Fruit fly (Drosophila melanogaster) whole organism, wandering third instar larva: Measurements from ENCODE around the gene CG46313.

Experiments
- br ChIP-seq: fragments of 200-800 bp; sonication (Bioruptor generic); optimal IDR thresholded peaks from 2 replicates; lab custom pipeline; 2016; ENCODE audit warnings: missing biosample characterization, missing genetic modification characterization
- ey ChIP-seq: fragments of 200-800 bp; sonication (Bioruptor generic); optimal IDR thresholded peaks from 2 replicates; lab custom pipeline; 2016; ENCODE audit warnings: missing biosample characterization, missing genetic modification characterization
- h ChIP-seq: fragments of 200-800 bp; sonication (Bioruptor generic); optimal IDR thresholded peaks from 3 replicates; lab custom pipeline; 2016; ENCODE audit warnings: missing biosample characterization, mild to moderate bottlenecking, missing genetic modification characterization
- jim ChIP-seq: fragments of 175-275, 200-325 bp; sonication (Bioruptor generic); optimal IDR thresholded peaks from 2 replicates; lab custom pipeline; 2016; ENCODE audit warnings: missing biosample characterization, mild to moderate bottlenecking, missing genetic modification characterization
- lola ChIP-seq: fragments of >200 bp; optimal IDR thresholded peaks from 2 replicates; lab custom pipeline; 2017; ENCODE audit warnings: missing biosample characterization, missing genetic modification characterization
- pan ChIP-seq: fragments of >200 bp; optimal IDR thresholded peaks from 2 replicates; lab custom pipeline; 2017
- sage ChIP-seq: fragments of 200-800 bp; sonication (Bioruptor generic); optimal IDR thresholded peaks from 2 replicates; lab custom pipeline; 2016; ENCODE audit warnings: missing biosample characterization, mild to moderate bottlenecking, missing genetic modification characterization
- woc ChIP-seq: sonication (Bioruptor generic); optimal IDR thresholded peaks from 2 replicates; lab custom pipeline; 2016; ENCODE audit warnings: missing biosample characterization, mild to moderate bottlenecking, missing genetic modification characterization

- TF ChIP-seq h (GFP tag; lab: Kevin White, UChicago), result no peak
- no peak for TF ChIP-seq ey (GFP tag; lab: Kevin White, UChicago)
- TF ChIP-seq lola (GFP tag; lab: Kevin White, UChicago), result no peak
- no peak for TF ChIP-seq woc (GFP tag; lab: Kevin White, UChicago)
- TF ChIP-seq sage, result no peak
- no peak for TF ChIP-seq jim (GFP tag; lab: Kevin White, UChicago)
- TF ChIP-seq pan, result no peak
- TF ChIP-seq br (GFP tag; lab: Kevin White, UChicago), result no peak
Observed at dm6 chr3R:27033935-27034334, 55.6 kb downstream of the CG46313 start.
